Fruit fly (Drosophila melanogaster) whole organism, embryonic: ENCODE results near the gene CG6106.

Experiments used
- BEAF-32 ChIP-seq: fragments of 200-800 bp; sonication (Bioruptor generic); optimal IDR thresholded peaks from 3 replicates; lab custom pipeline; 2017; ENCODE audit warnings: missing biosample characterization, missing genetic modification characterization, mild to moderate bottlenecking, moderate library complexity, missing genetic modification reagents
- CG11085 ChIP-seq: fragments of 200-800 bp; sonication (Bioruptor generic); IDR thresholded peaks from 2 replicates; pipeline ENCODE4 v1.3.6; 2022; ENCODE audit warnings: missing biosample characterization, missing genetic modification characterization
- CG11247 ChIP-seq: fragments of 200-800 bp; sonication (Bioruptor generic); IDR thresholded peaks from 2 replicates; pipeline ENCODE4 v1.3.6; 2022; ENCODE audit warnings: missing biosample characterization, missing genetic modification characterization
- CG12659 ChIP-seq: fragments of 200-800 bp; sonication (Bioruptor generic); optimal IDR thresholded peaks from 3 replicates; lab custom pipeline; 2017; ENCODE audit warnings: mild to moderate bottlenecking, missing biosample characterization, missing genetic modification reagents, missing genetic modification characterization
- CG13424 ChIP-seq: fragments of 200-800 bp; sonication (Bioruptor generic); optimal IDR thresholded peaks from 2 replicates; lab custom pipeline; 2019; ENCODE audit warnings: missing biosample characterization, mild to moderate bottlenecking, missing genetic modification characterization, moderate library complexity
- CG13775 ChIP-seq: fragments of 200-800 bp; sonication (Bioruptor generic); optimal IDR thresholded peaks from 3 replicates; lab custom pipeline; 2017; ENCODE audit warnings: missing biosample characterization, mild to moderate bottlenecking, missing genetic modification characterization
- CG14710 ChIP-seq: fragments of 200-800 bp; sonication (Bioruptor generic); optimal IDR thresholded peaks from 3 replicates; lab custom pipeline; 2019; ENCODE audit warnings: missing biosample characterization, mild to moderate bottlenecking, missing genetic modification characterization, moderate library complexity
- CG16813 ChIP-seq: fragments of 200-800 bp; sonication (Bioruptor generic); IDR thresholded peaks from 3 replicates; pipeline ENCODE4 v1.3.6; 2022; ENCODE audit warnings: missing biosample characterization, missing genetic modification characterization; ENCODE audit not compliant: partially characterized antibody
- CG2116 ChIP-seq: fragments of 200-800 bp; sonication (Bioruptor generic); optimal IDR thresholded peaks from 3 replicates; lab custom pipeline; 2018; ENCODE audit warnings: missing biosample characterization, mild to moderate bottlenecking, missing genetic modification characterization
- CG2120 ChIP-seq: fragments of 200-800 bp; sonication (Bioruptor generic); optimal IDR thresholded peaks from 3 replicates; lab custom pipeline; 2016; ENCODE audit warnings: missing biosample characterization, missing genetic modification characterization
- CG2889 ChIP-seq: fragments of 200-800 bp; sonication (Bioruptor generic); IDR thresholded peaks from 3 replicates; pipeline ENCODE4 v1.3.6; 2022; ENCODE audit warnings: missing biosample characterization, missing genetic modification characterization
- CG30020 ChIP-seq: fragments of 200-800 bp; optimal IDR thresholded peaks from 2 replicates; lab custom pipeline; 2019; ENCODE audit warnings: missing biosample characterization, mild to moderate bottlenecking, missing genetic modification characterization, moderate library complexity
- CG34376 ChIP-seq: fragments of 200-800 bp; sonication (Bioruptor generic); optimal IDR thresholded peaks from 2 replicates; lab custom pipeline; 2018; ENCODE audit warnings: missing biosample characterization, mild to moderate bottlenecking, missing genetic modification characterization
- CG4617 ChIP-seq: fragments of 200-800 bp; sonication (Bioruptor generic); optimal IDR thresholded peaks from 3 replicates; lab custom pipeline; 2016; ENCODE audit warnings: missing biosample characterization, missing genetic modification characterization, borderline replicate concordance
- CG4854 ChIP-seq: fragments of 200-800 bp; sonication (Bioruptor generic); optimal IDR thresholded peaks from 2 replicates; lab custom pipeline; 2016; ENCODE audit warnings: missing biosample characterization, missing genetic modification characterization, inconsistent platforms
- CG5245 ChIP-seq: fragments of 200-800 bp; sonication (Bioruptor generic); optimal IDR thresholded peaks from 3 replicates; lab custom pipeline; 2016; ENCODE audit warnings: missing biosample characterization, missing genetic modification characterization
- CG8944 ChIP-seq: fragments of 200-800 bp; sonication (Bioruptor generic); optimal IDR thresholded peaks from 3 replicates; lab custom pipeline; 2016; ENCODE audit warnings: missing biosample characterization, missing genetic modification characterization
- CG9727 ChIP-seq: fragments of 200-800 bp; sonication (Bioruptor generic); optimal IDR thresholded peaks from 3 replicates; lab custom pipeline; 2017; ENCODE audit warnings: missing biosample characterization, mild to moderate bottlenecking, missing genetic modification characterization
- CG9797 ChIP-seq: fragments of 200-800 bp; sonication (Bioruptor generic); optimal IDR thresholded peaks from 3 replicates; lab custom pipeline; 2018; ENCODE audit warnings: missing biosample characterization, mild to moderate bottlenecking, missing genetic modification characterization
- Chrac-16 ChIP-seq: fragments of 200-800 bp; sonication (Bioruptor generic); optimal IDR thresholded peaks from 3 replicates; lab custom pipeline; 2016; ENCODE audit warnings: missing biosample characterization, missing genetic modification characterization
- CoRest ChIP-seq: fragments of 200-800 bp; sonication (Bioruptor generic); optimal IDR thresholded peaks from 3 replicates; lab custom pipeline; 2018; ENCODE audit warnings: missing biosample characterization, mild to moderate bottlenecking, missing genetic modification characterization, moderate library complexity
- Ets97D ChIP-seq: fragments of 200-800 bp; sonication (Bioruptor generic); optimal IDR thresholded peaks from 3 replicates; lab custom pipeline; 2016; ENCODE audit warnings: missing biosample characterization, missing genetic modification characterization
- HLH3B ChIP-seq: fragments of 200-800 bp; sonication (Bioruptor generic); IDR thresholded peaks from 2 replicates; pipeline ENCODE4 v1.3.6; 2022; ENCODE audit warnings: missing biosample characterization, missing genetic modification characterization
- Lhr ChIP-seq: fragments of 200-800 bp; sonication (Bioruptor generic); optimal IDR thresholded peaks from 3 replicates; lab custom pipeline; 2017; ENCODE audit warnings: mild to moderate bottlenecking, missing biosample characterization, missing genetic modification reagents, missing genetic modification characterization
- MESR4 ChIP-seq: fragments of 200-800 bp; sonication (Bioruptor generic); optimal IDR thresholded peaks from 2 replicates; lab custom pipeline; 2018; ENCODE audit warnings: missing biosample characterization, mild to moderate bottlenecking, missing genetic modification characterization, moderate library complexity
- Med ChIP-seq: fragments of 200-800 bp; sonication (Bioruptor generic); peaks from one replicate; lab custom pipeline; 2016; ENCODE audit warnings: missing biosample characterization, missing genetic modification characterization, mild to moderate bottlenecking, inconsistent platforms, moderate library complexity
- Pdp1 ChIP-seq, 2 experiments: fragments of 200-800 bp; sonication (Bioruptor generic); optimal IDR thresholded peaks; 3 replicates each; lab custom pipeline; 2016; ENCODE audit warnings: missing biosample characterization in 2 of 2, missing genetic modification characterization in 2 of 2, mild to moderate bottlenecking in 1 of 2, moderate library complexity in 1 of 2
- Sin3A ChIP-seq: fragments of >200 bp; optimal IDR thresholded peaks from 2 replicates; lab custom pipeline; 2018
- Sry-β ChIP-seq: fragments of 200-800 bp; sonication (Bioruptor generic); optimal IDR thresholded peaks from 2 replicates; lab custom pipeline; 2018; ENCODE audit warnings: missing biosample characterization, mild to moderate bottlenecking, missing genetic modification characterization, moderate library complexity
- Sry-δ ChIP-seq: fragments of 200-800 bp; sonication (Bioruptor generic); optimal IDR thresholded peaks from 2 replicates; lab custom pipeline; 2016; ENCODE audit warnings: missing biosample characterization, missing genetic modification characterization
- TFAM ChIP-seq: fragments of 200-800 bp; sonication (Bioruptor generic); optimal IDR thresholded peaks from 2 replicates; lab custom pipeline; 2017; ENCODE audit warnings: missing biosample characterization, missing genetic modification characterization, inconsistent platforms
- YL-1 ChIP-seq: fragments of 200-800 bp; sonication (Bioruptor generic); optimal IDR thresholded peaks from 3 replicates; lab custom pipeline; 2017; ENCODE audit warnings: missing biosample characterization, mild to moderate bottlenecking, missing genetic modification characterization
- bowl ChIP-seq: fragments of 200-800 bp; sonication (Bioruptor generic); IDR thresholded peaks from 2 replicates; pipeline ENCODE4 v1.3.6; 2022; ENCODE audit warnings: missing biosample characterization, missing genetic modification characterization
- cato ChIP-seq: fragments of 200-800 bp; sonication (Bioruptor generic); optimal IDR thresholded peaks from 2 replicates; lab custom pipeline; 2016; ENCODE audit warnings: missing biosample characterization, missing genetic modification characterization, borderline replicate concordance
- crp ChIP-seq, 2 experiments: fragments of 200-800 bp; sonication (Bioruptor generic); optimal IDR thresholded peaks; 2 replicates in 1 of 2; 3 replicates in 1 of 2; lab custom pipeline; 2017; ENCODE audit warnings: missing biosample characterization in 2 of 2, missing genetic modification characterization in 2 of 2, mild to moderate bottlenecking in 1 of 2, moderate library complexity in 1 of 2
- fd102C ChIP-seq: fragments of 200-800 bp; sonication (Bioruptor generic); optimal IDR thresholded peaks from 2 replicates; lab custom pipeline; 2018; ENCODE audit warnings: missing biosample characterization, mild to moderate bottlenecking, missing genetic modification characterization, moderate library complexity
- fd3F ChIP-seq: fragments of 200-800 bp; sonication (Bioruptor generic); optimal IDR thresholded peaks from 2 replicates; lab custom pipeline; 2018; ENCODE audit warnings: missing biosample characterization, mild to moderate bottlenecking, missing genetic modification characterization, moderate library complexity
- gfzf ChIP-seq: fragments of 200-800 bp; sonication (Bioruptor generic); optimal IDR thresholded peaks from 2 replicates; lab custom pipeline; 2016; ENCODE audit warnings: missing biosample characterization, mild to moderate bottlenecking, missing genetic modification characterization, moderate library complexity
- kni ChIP-seq: fragments of 200-800 bp; sonication (Bioruptor generic); optimal IDR thresholded peaks from 3 replicates; lab custom pipeline; 2017; ENCODE audit warnings: mild to moderate bottlenecking, missing biosample characterization, missing genetic modification reagents, missing genetic modification characterization
- lilli ChIP-seq: fragments of 200-800 bp; sonication (Bioruptor generic); optimal IDR thresholded peaks from 3 replicates; lab custom pipeline; 2016; ENCODE audit warnings: missing biosample characterization, missing genetic modification characterization
- lov ChIP-seq, 2 experiments: fragments of 200-800 bp in 1 of 2; fragments of >200 bp in 1 of 2; sonication (Bioruptor generic) in 1 of 2; IDR thresholded peaks in 1 of 2; optimal IDR thresholded peaks in 1 of 2; 2 replicates in 1 of 2; 3 replicates in 1 of 2; pipeline versions ENCODE4 v1.3.6 to Lab custom; 2017 to 2022; ENCODE audit warnings: missing biosample characterization in 1 of 2, missing genetic modification characterization in 1 of 2
- mld ChIP-seq: fragments of 200-800 bp; sonication (Bioruptor generic); IDR thresholded peaks from 3 replicates; pipeline ENCODE4 v1.3.6; 2022; ENCODE audit warnings: missing biosample characterization, missing genetic modification characterization; ENCODE audit not compliant: partially characterized antibody
- phol ChIP-seq: fragments of 200-800 bp; sonication (Bioruptor generic); optimal IDR thresholded peaks from 3 replicates; lab custom pipeline; 2018; ENCODE audit warnings: missing biosample characterization, mild to moderate bottlenecking, missing genetic modification characterization, moderate library complexity
- pita ChIP-seq: fragments of 200-800 bp; sonication (Bioruptor generic); optimal IDR thresholded peaks from 2 replicates; lab custom pipeline; 2017; ENCODE audit warnings: missing biosample characterization, mild to moderate bottlenecking, missing genetic modification characterization
- pzg ChIP-seq: fragments of 200-800 bp; sonication (Bioruptor generic); optimal IDR thresholded peaks from 3 replicates; lab custom pipeline; 2018; ENCODE audit warnings: missing biosample characterization, mild to moderate bottlenecking, missing genetic modification characterization, moderate library complexity
- row ChIP-seq: fragments of 200-800 bp; sonication (Bioruptor generic); IDR thresholded peaks from 3 replicates; pipeline ENCODE4 v1.3.6; 2022; ENCODE audit warnings: missing biosample characterization, missing genetic modification characterization
- sens ChIP-seq: fragments of 200-800 bp; sonication (Bioruptor generic); peaks from one replicate; lab custom pipeline; 2016; ENCODE audit warnings: missing biosample characterization, missing genetic modification characterization
- so ChIP-seq: fragments of 200-800 bp; sonication (Bioruptor generic); IDR thresholded peaks from 3 replicates; pipeline ENCODE4 v1.3.6; 2022; ENCODE audit warnings: missing biosample characterization, missing genetic modification characterization
- tna ChIP-seq: fragments of 200-800 bp; sonication (Bioruptor generic); IDR thresholded peaks from 2 replicates; pipeline ENCODE4 v1.3.6; 2022; ENCODE audit warnings: missing biosample characterization, missing genetic modification characterization; ENCODE audit not compliant: partially characterized antibody
- trem ChIP-seq: fragments of 200-800 bp; optimal IDR thresholded peaks from 3 replicates; lab custom pipeline; 2019; ENCODE audit warnings: missing biosample characterization, mild to moderate bottlenecking, missing genetic modification characterization, moderate library complexity
- unc-4 ChIP-seq: fragments of 200-800 bp; sonication (Bioruptor generic); IDR thresholded peaks from 2 replicates; pipeline ENCODE4 v1.3.6; 2022; ENCODE audit warnings: missing biosample characterization, missing genetic modification characterization; ENCODE audit not compliant: partially characterized antibody

The CG6106 gene

DNA sequence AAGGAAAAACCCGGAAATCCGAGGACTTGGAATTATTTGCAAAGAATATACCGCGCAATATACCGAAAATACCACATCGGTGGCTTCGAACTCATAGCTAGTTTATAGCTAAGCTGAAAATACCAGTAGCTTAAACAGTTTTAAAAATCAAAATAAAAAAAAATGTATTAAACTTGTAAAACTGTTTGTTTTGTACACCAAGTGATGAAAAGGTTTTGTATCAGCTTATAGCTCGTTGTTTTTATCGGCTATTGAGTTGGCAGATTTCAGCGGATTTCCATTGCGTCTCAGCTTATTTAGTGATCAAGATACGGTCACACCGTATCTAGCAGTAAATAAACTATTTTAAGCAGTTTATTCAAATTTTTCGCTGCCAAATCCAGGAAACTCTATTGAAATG is 21.1 kb downstream of the CG6106 start, which contains the start of the genes por and CG6179 (continued):
- TF ChIP-seq so (GFP tag; lab: Robert Waterston, UW) (no peak), TFAM (GFP tag; lab: Kevin White, UChicago) (no peak), CG14710 (peak; percentile 33), MESR4 (no peak), fd3F (GFP tag; lab: Kevin White, UChicago) (no peak), sens (peak; percentile 50), YL-1 (GFP tag; lab: Kevin White, UChicago) (peak; percentile 45), tna (GFP tag; lab: Robert Waterston, UW) (no peak), gfzf (GFP tag; lab: Kevin White, UChicago) (peak; percentile 70), cato (GFP tag; lab: Kevin White, UChicago) (no peak), Ets97D (peak; percentile 19), CG11247 (GFP tag; lab: Robert Waterston, UW) (no peak), unc-4 (no peak), CG9797 (peak; percentile 52), phol (tag; lab: Kevin White, UChicago) (peak; percentile 11), CG2120 (GFP tag; lab: Kevin White, UChicago) (no peak), Med (GFP tag; lab: Kevin White, UChicago) (peak; percentile 26), trem (tag; lab: Kevin White, UChicago) (peak; percentile 31), bowl (no peak), CG30020 (tag; lab: Kevin White, UChicago) (peak; percentile 7), CG4854 (GFP tag; lab: Kevin White, UChicago) (no peak), CG13424 (peak; percentile 4), HLH3B (GFP tag; lab: Robert Waterston, UW) (no peak), BEAF-32 (peak; percentile 29), CG13775 (GFP tag; lab: Kevin White, UChicago) (no peak), CG12659 (GFP tag; lab: Kevin White, UChicago) (peak; percentile 20), CoRest (tag; lab: Kevin White, UChicago) (peak; percentile 24), CG4617 (GFP tag; lab: Kevin White, UChicago) (peak; percentile 22), lilli (GFP tag; lab: Kevin White, UChicago) (no peak), Sin3A (peak; percentile 48), pzg (peak; percentile 27), CG2116 (peak; percentile 19)

- no peak for TF ChIP-seq CG8944 (GFP tag; lab: Kevin White, UChicago)
- no peak for TF ChIP-seq tna (GFP tag; lab: Robert Waterston, UW)
- no peak for TF ChIP-seq fd102C (GFP tag; lab: Kevin White, UChicago)
- no peak for TF ChIP-seq CG5245 (GFP tag; lab: Kevin White, UChicago)
- peak; percentile 34; the same call in 2 of the 3 replicates for TF ChIP-seq CG16813 (GFP tag; lab: Robert Waterston, UW)
- no peak for TF ChIP-seq CG2889 (GFP tag; lab: Robert Waterston, UW)
- TF ChIP-seq kni (GFP tag; lab: Kevin White, UChicago): no peak
- no peak for TF ChIP-seq Sry-β (GFP tag; lab: Kevin White, UChicago)
- TF ChIP-seq pita: peak; percentile 60
- no peak for TF ChIP-seq lov (optimal IDR thresholded peaks at IDR 0.05; lab: Kevin White, UChicago)
- no peak for TF ChIP-seq lov (GFP tag; IDR thresholded peaks at IDR 0.05; lab: Robert Waterston, UW)
- TF ChIP-seq Pdp1 (GFP tag; optimal IDR thresholded peaks at IDR 0.05; lab: Kevin White, UChicago): peak in 1 of 2 experiments; percentile 39
- TF ChIP-seq Lhr (GFP tag; lab: Kevin White, UChicago): peak; percentile 69
- no peak for TF ChIP-seq CG34376 (GFP tag; lab: Kevin White, UChicago)
- TF ChIP-seq fd3F (GFP tag; lab: Kevin White, UChicago): no peak
- no peak for TF ChIP-seq mld (GFP tag; lab: Robert Waterston, UW)
- TF ChIP-seq Chrac-16 (GFP tag; lab: Kevin White, UChicago): no peak
- TF ChIP-seq row (GFP tag; lab: Robert Waterston, UW): no peak
- TF ChIP-seq Sry-δ (GFP tag; lab: Kevin White, UChicago): peak; percentile 64
- no peak for TF ChIP-seq crp (GFP tag; optimal IDR thresholded peaks at IDR 0.05; lab: Kevin White, UChicago)
- no peak for TF ChIP-seq CG9727 (GFP tag; lab: Kevin White, UChicago)
- TF ChIP-seq CG11085 (GFP tag; lab: Robert Waterston, UW): no peak
Observed at dm6 chrX:18385056-18385455, 26.4 kb downstream of the CG6106 start, which contains the start of gene betaCOP. betaCOP (minus strand) TSS chrX:18385242.
